Worm (Caenorhabditis elegans) whole organism, early embryonic: ENCODE measurements around the gene ace-1.

ENCODE experiments used
- flt-1 ChIP-seq: fragments of 200-800 bp; sonication (Bioruptor generic); IDR thresholded peaks from 2 replicates; pipeline ENCODE4 v1.3.6; 2022; ENCODE audit warnings: missing genetic modification characterization, missing compliant biosample characterization
- hmbx-1 ChIP-seq: sonication (generic microtip); optimal IDR thresholded peaks from 2 replicates; lab custom pipeline; 2016; ENCODE audit warnings: mild to moderate bottlenecking, missing genetic modification characterization, missing compliant biosample characterization
- tbx-37 ChIP-seq: fragments of 200-800 bp; sonication (Bioruptor generic); conservative IDR thresholded peaks from 2 replicates; pipeline ENCODE4 v1.3.6; 2022; ENCODE audit warnings: missing genetic modification reagents, missing genetic modification characterization, missing compliant biosample characterization

DNA sequence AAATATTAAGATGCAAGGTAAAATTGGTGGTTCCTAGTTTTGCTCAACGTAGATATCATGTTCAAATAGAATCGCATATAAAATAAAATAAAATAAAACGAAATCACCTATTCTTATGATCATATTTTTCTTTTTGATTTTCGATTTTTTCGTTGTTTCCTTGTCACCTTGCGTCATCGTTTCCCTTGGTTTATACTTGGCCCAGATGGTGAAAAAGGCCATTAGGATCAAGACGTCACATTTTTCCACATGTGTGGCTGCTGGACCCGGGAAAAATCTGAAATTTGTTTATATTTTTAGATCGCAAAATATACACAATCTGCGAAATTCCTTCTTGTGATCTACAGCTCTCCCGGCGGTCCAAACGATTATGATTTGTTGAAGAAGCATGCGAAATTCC, at the start of gene ace-1:
- TF ChIP-seq flt-1 (GFP tag; lab: Robert Waterston, UW) (no peak), hmbx-1 (no peak), tbx-37 (no peak)
